Worm (Caenorhabditis elegans) whole organism, young adult: ENCODE results near the gene trmt-10C.2.
A peak's percentile ranks its signal among the peaks of the same experiment; 100 is the strongest.

Experiments used
- B0019.2 ChIP-seq: fragments of 200-800 bp; sonication (Bioruptor generic); conservative IDR thresholded peaks from 2 replicates; pipeline ENCODE4 v1.3.6; 2022; ENCODE audit warnings: missing genetic modification reagents, missing genetic modification characterization, missing compliant biosample characterization
- C06A6.2 ChIP-seq: fragments of 200-800 bp; sonication (Bioruptor generic); conservative IDR thresholded peaks from 2 replicates; pipeline ENCODE4 v1.3.6; 2022; ENCODE audit warnings: missing genetic modification characterization, missing compliant biosample characterization
- D2030.7 ChIP-seq: fragments of 200-800 bp; sonication (Bioruptor generic); IDR thresholded peaks from 2 replicates; pipeline ENCODE4 v1.3.6; 2022; ENCODE audit warnings: missing genetic modification reagents, missing genetic modification characterization, missing compliant biosample characterization
- F33H1.4 ChIP-seq: fragments of 200-800 bp; sonication (Bioruptor generic); IDR thresholded peaks from 2 replicates; pipeline ENCODE4 v1.3.6; 2022; ENCODE audit warnings: missing genetic modification reagents, missing genetic modification characterization, missing compliant biosample characterization
- F52B5.7 ChIP-seq: sonication (generic microtip); optimal IDR thresholded peaks from 2 replicates; lab custom pipeline; 2016; ENCODE audit warnings: mild to moderate bottlenecking, missing genetic modification characterization, missing compliant biosample characterization
- K12H6.12 ChIP-seq: fragments of 200-800 bp; sonication (Bioruptor generic); optimal IDR thresholded peaks from 2 replicates; lab custom pipeline; 2018; ENCODE audit warnings: mild to moderate bottlenecking, missing genetic modification characterization, missing compliant biosample characterization
- ceh-27 ChIP-seq: fragments of 200-800 bp; sonication (Bioruptor generic); optimal IDR thresholded peaks from 2 replicates; lab custom pipeline; 2018; ENCODE audit warnings: mild to moderate bottlenecking, missing genetic modification characterization, moderate library complexity, missing compliant biosample characterization
- ceh-91 ChIP-seq: fragments of 200-800 bp; sonication (Bioruptor generic); IDR thresholded peaks from 2 replicates; pipeline ENCODE4 v1.3.6; 2022; ENCODE audit warnings: missing genetic modification reagents, missing genetic modification characterization, missing compliant biosample characterization
- chd-7 ChIP-seq: sonication (generic microtip); optimal IDR thresholded peaks from 2 replicates; lab custom pipeline; 2016; ENCODE audit warnings: mild to moderate bottlenecking, missing genetic modification characterization, moderate library complexity, missing compliant biosample characterization
- dox-1 ChIP-seq: fragments of 200-800 bp; sonication (Bioruptor generic); IDR thresholded peaks from 2 replicates; pipeline ENCODE4 v1.3.6; 2022; ENCODE audit warnings: missing genetic modification reagents, missing genetic modification characterization, missing compliant biosample characterization
- dpff-1 ChIP-seq: sonication (generic microtip); optimal IDR thresholded peaks from 2 replicates; lab custom pipeline; 2017; ENCODE audit warnings: mild to moderate bottlenecking, missing genetic modification characterization, missing compliant biosample characterization
- dpl-1 ChIP-seq: fragments of 150-350 bp; optimal IDR thresholded peaks from 2 replicates; lab custom pipeline; 2014; ENCODE audit warnings: missing biosample characterization, missing genetic modification reagents, missing genetic modification characterization
- ekl-4 ChIP-seq: fragments of 200-800 bp; sonication (Bioruptor generic); IDR thresholded peaks from 2 replicates; pipeline ENCODE4 v1.3.6; 2022; ENCODE audit warnings: missing genetic modification reagents, missing genetic modification characterization, missing compliant biosample characterization
- fkh-3 ChIP-seq: sonication (generic microtip); optimal IDR thresholded peaks from 2 replicates; lab custom pipeline; 2016; ENCODE audit warnings: mild to moderate bottlenecking, missing genetic modification characterization, missing compliant biosample characterization
- gei-17 ChIP-seq: fragments of 200-800 bp; sonication (Bioruptor generic); optimal IDR thresholded peaks from 2 replicates; lab custom pipeline; 2018; ENCODE audit warnings: mild to moderate bottlenecking, missing genetic modification characterization, missing compliant biosample characterization
- him-1 ChIP-seq: sonication (generic microtip); optimal IDR thresholded peaks from 2 replicates; lab custom pipeline; 2016; ENCODE audit warnings: missing genotype, missing genetic modification reagents, missing genetic modification characterization, missing compliant biosample characterization
- lin-26 ChIP-seq: fragments of 200-800 bp; sonication (Bioruptor generic); IDR thresholded peaks from 2 replicates; pipeline ENCODE4 v1.3.6; 2022; ENCODE audit warnings: missing genetic modification reagents, missing genetic modification characterization, missing compliant biosample characterization
- lin-54 ChIP-seq: fragments of 200-800 bp; sonication (Bioruptor generic); optimal IDR thresholded peaks from 2 replicates; lab custom pipeline; 2018; ENCODE audit warnings: mild to moderate bottlenecking, missing genetic modification characterization, missing compliant biosample characterization
- lir-1 ChIP-seq: fragments of 200-800 bp; sonication (Bioruptor generic); conservative IDR thresholded peaks from 2 replicates; pipeline ENCODE4 v1.3.6; 2022; ENCODE audit warnings: missing genetic modification reagents, missing genetic modification characterization, missing compliant biosample characterization
- lsl-1 ChIP-seq: fragments of 200-800 bp; sonication (Bioruptor generic); optimal IDR thresholded peaks from 2 replicates; lab custom pipeline; 2018; ENCODE audit warnings: mild to moderate bottlenecking, missing genetic modification characterization, moderate library complexity, missing compliant biosample characterization
- madf-6 ChIP-seq: fragments of 200-800 bp; sonication (Bioruptor generic); IDR thresholded peaks from 2 replicates; pipeline ENCODE4 v1.3.6; 2022; ENCODE audit warnings: missing genetic modification reagents, missing genetic modification characterization, missing compliant biosample characterization
- mes-4 ChIP-seq: sonication (generic microtip); optimal IDR thresholded peaks from 2 replicates; lab custom pipeline; 2016; ENCODE audit warnings: missing genotype, missing genetic modification characterization, missing compliant biosample characterization
- nfya-1 ChIP-seq: sonication (generic microtip); optimal IDR thresholded peaks from 2 replicates; lab custom pipeline; 2017; ENCODE audit warnings: antibody characterized with exemption, missing compliant biosample characterization, missing genetic modification characterization, borderline replicate concordance; ENCODE audit not compliant: insufficient read depth
- nhr-120 ChIP-seq: fragments of 200-800 bp; sonication (Bioruptor generic); IDR thresholded peaks from 2 replicates; pipeline ENCODE4 v1.3.6; 2022; ENCODE audit warnings: missing genetic modification characterization, missing compliant biosample characterization
- nhr-27 ChIP-seq: fragments of 200-800 bp; sonication (Bioruptor generic); optimal IDR thresholded peaks from 2 replicates; lab custom pipeline; 2018; ENCODE audit warnings: mild to moderate bottlenecking, missing genetic modification characterization, moderate library complexity, missing compliant biosample characterization
- pbrm-1 ChIP-seq: fragments of 200-800 bp; sonication (Bioruptor generic); IDR thresholded peaks from 2 replicates; pipeline ENCODE4 v1.3.6; 2022; ENCODE audit warnings: missing genetic modification reagents, missing genetic modification characterization, missing compliant biosample characterization
- pha-4 ChIP-seq: fragments of 150-350 bp; sonication (generic microtip); optimal IDR thresholded peaks from 2 replicates; lab custom pipeline; 2014; ENCODE audit warnings: missing biosample characterization, missing genetic modification reagents, missing genetic modification characterization
- rcor-1 ChIP-seq: fragments of 200-800 bp; sonication (Bioruptor generic); IDR thresholded peaks from 2 replicates; pipeline ENCODE4 v1.3.6; 2022; ENCODE audit warnings: missing genetic modification reagents, missing genetic modification characterization, missing compliant biosample characterization
- rpc-1 ChIP-seq, 2 experiments: fragments of 150-350 bp in 1 of 2; sonication (generic microtip) in 1 of 2; optimal IDR thresholded peaks; 2 replicates each; lab custom pipeline; 2014 to 2018; ENCODE audit warnings: missing biosample characterization in 1 of 2, missing genetic modification characterization in 1 of 2, missing genetic modification reagents in 1 of 2, missing genotype in 1 of 2
- sea-2 ChIP-seq: fragments of 200-800 bp; sonication (Bioruptor generic); IDR thresholded peaks from 2 replicates; pipeline ENCODE4 v1.3.6; 2022; ENCODE audit warnings: missing genetic modification characterization, missing compliant biosample characterization
- tbx-9 ChIP-seq: sonication (generic microtip); optimal IDR thresholded peaks from 2 replicates; lab custom pipeline; 2016; ENCODE audit warnings: borderline replicate concordance, missing genetic modification characterization, inconsistent platforms, missing compliant biosample characterization
- zim-3 ChIP-seq: sonication (generic microtip); optimal IDR thresholded peaks from 2 replicates; lab custom pipeline; 2017; ENCODE audit warnings: mild to moderate bottlenecking, missing genetic modification characterization, moderate library complexity, missing compliant biosample characterization
- ztf-26 ChIP-seq: sonication (generic microtip); optimal IDR thresholded peaks from 2 replicates; lab custom pipeline; 2017; ENCODE audit warnings: missing genetic modification characterization, missing compliant biosample characterization
- ztf-6 ChIP-seq: fragments of 200-800 bp; sonication (Bioruptor generic); IDR thresholded peaks from 2 replicates; pipeline ENCODE4 v1.3.6; 2022; ENCODE audit warnings: missing genetic modification reagents, missing genetic modification characterization, missing compliant biosample characterization

The trmt-10C.2 gene

DNA sequence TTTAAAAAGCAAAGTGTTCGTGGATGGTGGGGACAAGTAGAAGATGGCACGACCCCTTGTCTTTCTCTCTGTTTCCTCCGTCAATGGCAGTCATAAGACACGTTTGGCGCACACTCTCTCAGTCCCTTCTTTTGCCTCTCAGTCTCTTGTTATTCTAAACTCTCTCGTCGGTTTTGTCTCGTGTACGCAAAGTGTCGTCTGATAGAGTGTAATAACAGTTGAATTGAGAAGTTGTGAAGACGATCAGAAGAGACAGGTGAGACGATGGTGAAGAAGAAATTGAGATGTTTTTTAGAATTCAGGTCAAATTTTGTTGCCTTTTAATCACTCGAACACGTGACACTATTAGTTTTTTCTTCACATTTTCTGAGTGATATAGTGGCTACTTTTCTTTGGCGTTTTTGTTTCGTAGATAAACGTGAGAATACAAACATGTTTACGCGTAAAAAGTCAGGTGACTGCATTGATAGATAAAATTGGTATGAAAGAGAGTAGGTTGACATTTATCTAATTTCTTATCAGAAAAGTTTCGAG is 42.9 kb upstream of the trmt-10C.2 start, which contains the start of gene F47D12.9 (continued):
- no peak for TF ChIP-seq gei-17
- TF ChIP-seq ekl-4 (GFP tag; lab: Robert Waterston, UW): peak; percentile 45; the same call in 1 of the 2 replicates
- no peak for TF ChIP-seq dpl-1
- no peak for TF ChIP-seq D2030.7 (GFP tag; lab: Robert Waterston, UW)
- peak; percentile 60 for TF ChIP-seq ztf-26 (tag; lab: Kevin White, UChicago)
- TF ChIP-seq B0019.2 (GFP tag; lab: Robert Waterston, UW): no peak
- no peak for TF ChIP-seq nhr-27 (tag; lab: Kevin White, UChicago)
- TF ChIP-seq mes-4 (tag; lab: Kevin White, UChicago): no peak
- no peak for TF ChIP-seq fkh-3
- no peak for TF ChIP-seq lsl-1
- no peak for TF ChIP-seq him-1 (tag; lab: Kevin White, UChicago)
- TF ChIP-seq rpc-1 (optimal IDR thresholded peaks at IDR 0.05; lab: Kevin White, UChicago): no peak
- no peak for TF ChIP-seq rpc-1 (tag; optimal IDR thresholded peaks at IDR 0.05; lab: Kevin White, UChicago)
- TF ChIP-seq pbrm-1 (GFP tag; lab: Robert Waterston, UW): 0 out of 2 replicates have a peak, but pooled peaks have one; percentile 46
- no peak for TF ChIP-seq sea-2 (GFP tag; lab: Robert Waterston, UW)
- TF ChIP-seq tbx-9 (tag; lab: Kevin White, UChicago): no peak
- no peak for TF ChIP-seq lir-1 (GFP tag; lab: Robert Waterston, UW)
- 0 out of 2 replicates have a peak, but pooled peaks have one; percentile 8 for TF ChIP-seq madf-6 (GFP tag; lab: Robert Waterston, UW)
- TF ChIP-seq, all 124 proteins: peak for 26

- peak; percentile 16 for TF ChIP-seq lin-54 (GFP tag; lab: Kevin White, UChicago)
- TF ChIP-seq dpl-1: peak; percentile 2
- TF ChIP-seq K12H6.12 (tag; lab: Kevin White, UChicago): no peak
Observed at ce11 chrIII:6303787-6304186, 42.3 kb upstream of the trmt-10C.2 start.

DNA sequence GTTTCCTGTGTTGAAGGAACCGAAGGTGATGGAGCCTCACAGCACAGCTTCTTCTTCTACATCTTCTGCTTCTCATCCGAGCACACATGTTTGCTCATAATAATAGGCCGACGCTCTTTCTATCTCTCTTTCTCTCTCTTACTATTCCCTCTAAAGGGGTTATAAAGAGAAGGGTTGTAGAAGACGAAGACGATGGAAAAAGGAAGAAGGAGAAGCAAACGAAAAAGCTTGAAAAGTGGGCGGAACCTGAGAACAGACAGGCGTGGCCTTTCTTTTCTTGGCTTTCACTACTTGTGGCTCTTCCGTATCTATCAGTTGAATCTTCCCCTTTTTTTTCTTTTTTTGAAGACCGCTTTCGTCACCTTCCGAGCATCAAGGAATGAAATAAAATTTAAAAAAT is 38.2 kb upstream of the trmt-10C.2 start:
- TF ChIP-seq ceh-91 (GFP tag; lab: Robert Waterston, UW) (no peak), chd-7 (no peak), ceh-27 (GFP tag; lab: Kevin White, UChicago) (no peak), dpff-1 (no peak), rpc-1 (optimal IDR thresholded peaks at IDR 0.05; lab: Kevin White, UChicago) (no peak), rpc-1 (tag; optimal IDR thresholded peaks at IDR 0.05; lab: Kevin White, UChicago) (no peak), nhr-120 (GFP tag; lab: Robert Waterston, UW) (no peak), C06A6.2 (GFP tag; lab: Robert Waterston, UW) (no peak), lin-26 (GFP tag; lab: Robert Waterston, UW) (no peak), zim-3 (tag; lab: Kevin White, UChicago) (no peak), ztf-26 (tag; lab: Kevin White, UChicago) (no peak), nfya-1 (tag; lab: Kevin White, UChicago) (no peak), ztf-6 (GFP tag; lab: Robert Waterston, UW) (no peak), pha-4 (tag; lab: Kevin White, UChicago) (no peak), F33H1.4 (GFP tag; lab: Robert Waterston, UW) (no peak), gei-17 (no peak), dox-1 (no peak), rcor-1 (GFP tag; lab: Robert Waterston, UW) (no peak), him-1 (tag; lab: Kevin White, UChicago) (no peak), F52B5.7 (tag; lab: Kevin White, UChicago) (no peak)
